Fruit fly (Drosophila melanogaster) whole organism, prepupa: ENCODE results near the gene repo.

ENCODE experiments used
- CG11902 ChIP-seq: fragments of 200-800 bp; sonication (Bioruptor generic); optimal IDR thresholded peaks from 3 replicates; lab custom pipeline; 2016; ENCODE audit warnings: missing biosample characterization, missing genetic modification characterization
- CG15336 ChIP-seq: fragments of 200-800 bp; sonication (Bioruptor generic); IDR thresholded peaks from 2 replicates; pipeline ENCODE4 v1.3.6; 2022; ENCODE audit warnings: missing biosample characterization, missing genetic modification characterization
- CG32006 ChIP-seq: fragments of 200-800 bp; sonication (Bioruptor generic); optimal IDR thresholded peaks from 3 replicates; lab custom pipeline; 2017; ENCODE audit warnings: missing biosample characterization, mild to moderate bottlenecking, missing genetic modification characterization
- CG3919 ChIP-seq: fragments of 200-800 bp; sonication (Bioruptor generic); optimal IDR thresholded peaks from 3 replicates; lab custom pipeline; 2016; ENCODE audit warnings: missing biosample characterization, missing genetic modification characterization
- CG4318 ChIP-seq: fragments of 200-800 bp; sonication (Bioruptor generic); optimal IDR thresholded peaks from 3 replicates; lab custom pipeline; 2017; ENCODE audit warnings: missing biosample characterization, mild to moderate bottlenecking, missing genetic modification characterization
- CG6808 ChIP-seq: fragments of 200-800 bp; sonication (Bioruptor generic); optimal IDR thresholded peaks from 3 replicates; lab custom pipeline; 2017; ENCODE audit warnings: missing biosample characterization, missing genetic modification characterization, mild to moderate bottlenecking, moderate library complexity, missing genetic modification reagents
- CG6854 ChIP-seq: fragments of 200-800 bp; sonication (Bioruptor generic); optimal IDR thresholded peaks from 2 replicates; lab custom pipeline; 2017; ENCODE audit warnings: missing biosample characterization, mild to moderate bottlenecking, missing genetic modification characterization
- Eip75B ChIP-seq: fragments of 200-800 bp; sonication (Bioruptor generic); optimal IDR thresholded peaks from 3 replicates; lab custom pipeline; 2016; ENCODE audit warnings: missing biosample characterization, missing genetic modification characterization
- Ets96B ChIP-seq: fragments of 200-800 bp; optimal IDR thresholded peaks from 2 replicates; lab custom pipeline; 2019; ENCODE audit warnings: missing biosample characterization, mild to moderate bottlenecking, missing genetic modification characterization, moderate library complexity
- cyc ChIP-seq: fragments of 200-800 bp; sonication (Bioruptor generic); optimal IDR thresholded peaks from 3 replicates; lab custom pipeline; 2016; ENCODE audit warnings: missing biosample characterization, missing genetic modification characterization
- net ChIP-seq: fragments of 200-800 bp; sonication (Bioruptor generic); optimal IDR thresholded peaks from 3 replicates; lab custom pipeline; 2016; ENCODE audit warnings: missing biosample characterization, missing genetic modification characterization
- spab ChIP-seq: fragments of 200-800 bp; sonication (Bioruptor generic); optimal IDR thresholded peaks from 2 replicates; lab custom pipeline; 2017; ENCODE audit warnings: missing biosample characterization, mild to moderate bottlenecking, missing genetic modification characterization, missing genetic modification reagents
- ss ChIP-seq, 2 experiments: fragments of 200-800 bp; sonication (Bioruptor generic); optimal IDR thresholded peaks; 2 replicates in 1 of 2; 3 replicates in 1 of 2; lab custom pipeline; 2017 to 2018; ENCODE audit warnings: mild to moderate bottlenecking in 2 of 2, missing biosample characterization in 2 of 2, missing genetic modification characterization in 2 of 2, moderate library complexity in 1 of 2

- TF ChIP-seq spab (no peak), CG4318 (GFP tag; lab: Kevin White, UChicago) (no peak), CG3919 (GFP tag; lab: Kevin White, UChicago) (peak; percentile 41), CG6854 (no peak), CG6808 (GFP tag; lab: Kevin White, UChicago) (no peak), cyc (GFP tag; lab: Kevin White, UChicago) (no peak), Eip75B (GFP tag; lab: Kevin White, UChicago) (peak; percentile 14), CG32006 (no peak), CG15336 (GFP tag; lab: Robert Waterston, UW) (peak; percentile 28; the same call in 1 of the 2 replicates), ss (GFP tag; optimal IDR thresholded peaks at IDR 0.05; lab: Kevin White, UChicago) (no peak), net (GFP tag; lab: Kevin White, UChicago) (no peak), CG11902 (GFP tag; lab: Kevin White, UChicago) (peak; percentile 4), Ets96B (tag; lab: Kevin White, UChicago) (peak; percentile 10)
Measured at dm6 chr3R:18243718-18244170, 7.8 kb downstream of the repo start.
